Fruit fly (Drosophila melanogaster) whole organism, embryonic: Measurements from ENCODE around the gene CG9626.

Source experiments
- CG10209 ChIP-seq: fragments of 200-800 bp; sonication (Bioruptor generic); optimal IDR thresholded peaks from 3 replicates; lab custom pipeline; 2017; ENCODE audit warnings: missing biosample characterization, mild to moderate bottlenecking, missing genetic modification characterization, missing genetic modification reagents
- CG10366 ChIP-seq: fragments of 200-800 bp; sonication (Bioruptor generic); IDR thresholded peaks from 2 replicates; pipeline ENCODE4 v1.3.6; 2022; ENCODE audit warnings: missing biosample characterization, missing genetic modification characterization
- CG10565 ChIP-seq: fragments of 200-800 bp; sonication (Bioruptor generic); optimal IDR thresholded peaks from 3 replicates; lab custom pipeline; 2016; ENCODE audit warnings: missing biosample characterization, mild to moderate bottlenecking, missing genetic modification characterization
- CG11560 ChIP-seq: fragments of 200-800 bp; sonication (Bioruptor generic); IDR thresholded peaks from 3 replicates; pipeline ENCODE4 v1.3.6; 2022; ENCODE audit warnings: missing biosample characterization, missing genetic modification characterization
- CG12299 ChIP-seq: fragments of 200-800 bp; sonication (Bioruptor generic); optimal IDR thresholded peaks from 2 replicates; lab custom pipeline; 2018; ENCODE audit warnings: missing biosample characterization, mild to moderate bottlenecking, missing genetic modification characterization
- CG12391 ChIP-seq: fragments of 200-800 bp; sonication (Bioruptor generic); optimal IDR thresholded peaks from 3 replicates; lab custom pipeline; 2018; ENCODE audit warnings: missing biosample characterization, mild to moderate bottlenecking, missing genetic modification characterization, moderate library complexity
- CG13424 ChIP-seq: fragments of 200-800 bp; sonication (Bioruptor generic); optimal IDR thresholded peaks from 2 replicates; lab custom pipeline; 2019; ENCODE audit warnings: missing biosample characterization, mild to moderate bottlenecking, missing genetic modification characterization, moderate library complexity
- CG14710 ChIP-seq: fragments of 200-800 bp; sonication (Bioruptor generic); optimal IDR thresholded peaks from 3 replicates; lab custom pipeline; 2019; ENCODE audit warnings: missing biosample characterization, mild to moderate bottlenecking, missing genetic modification characterization, moderate library complexity
- CG17912 ChIP-seq: fragments of 200-800 bp; sonication (Bioruptor generic); optimal IDR thresholded peaks from 2 replicates; lab custom pipeline; 2018; ENCODE audit warnings: missing biosample characterization, mild to moderate bottlenecking, missing genetic modification characterization
- CG18262 ChIP-seq: fragments of 200-800 bp; optimal IDR thresholded peaks from 3 replicates; lab custom pipeline; 2019; ENCODE audit warnings: missing biosample characterization, mild to moderate bottlenecking, missing genetic modification characterization, moderate library complexity
- CG18599 ChIP-seq: fragments of 200-800 bp; sonication (Bioruptor generic); optimal IDR thresholded peaks from 3 replicates; lab custom pipeline; 2017; ENCODE audit warnings: missing biosample characterization, missing genetic modification characterization, mild to moderate bottlenecking, moderate library complexity, missing genetic modification reagents
- CG32767 ChIP-seq: fragments of 200-800 bp; sonication (Bioruptor generic); IDR thresholded peaks from 2 replicates; pipeline ENCODE4 v1.3.6; 2022; ENCODE audit warnings: missing biosample characterization, missing genetic modification characterization
- CG33213 ChIP-seq: fragments of 200-800 bp; sonication (Bioruptor generic); optimal IDR thresholded peaks from 3 replicates; lab custom pipeline; 2016; ENCODE audit warnings: missing biosample characterization, missing genetic modification characterization
- CG3847 ChIP-seq: fragments of 200-800 bp; sonication (Bioruptor generic); IDR thresholded peaks from 2 replicates; pipeline ENCODE4 v1.3.6; 2022; ENCODE audit warnings: missing biosample characterization, missing genetic modification characterization
- CG6791 ChIP-seq: fragments of 200-800 bp; sonication (Bioruptor generic); IDR thresholded peaks from 3 replicates; pipeline ENCODE4 v1.3.6; 2022; ENCODE audit warnings: missing biosample characterization, missing genetic modification characterization; ENCODE audit not compliant: partially characterized antibody
- CG9437 ChIP-seq: fragments of 200-800 bp; sonication (Bioruptor generic); optimal IDR thresholded peaks from 2 replicates; lab custom pipeline; 2018; ENCODE audit warnings: missing biosample characterization, mild to moderate bottlenecking, missing genetic modification characterization
- CTCF ChIP-seq: fragments of 200-800 bp; sonication (Bioruptor generic); optimal IDR thresholded peaks from 2 replicates; lab custom pipeline; 2017; ENCODE audit warnings: missing biosample characterization, mild to moderate bottlenecking, missing genetic modification characterization, moderate library complexity
- CrebB ChIP-seq: fragments of 200-800 bp; sonication (Bioruptor generic); optimal IDR thresholded peaks from 3 replicates; lab custom pipeline; 2018; ENCODE audit warnings: missing biosample characterization, mild to moderate bottlenecking, missing genetic modification characterization
- D19B ChIP-seq: fragments of 200-800 bp; sonication (Bioruptor generic); optimal IDR thresholded peaks from 2 replicates; lab custom pipeline; 2017; ENCODE audit warnings: missing biosample characterization, mild to moderate bottlenecking, missing genetic modification characterization
- Dll ChIP-seq: fragments of 200-800 bp; sonication (Bioruptor generic); IDR thresholded peaks from 4 replicates; pipeline ENCODE4 v1.3.6; 2022; ENCODE audit warnings: missing biosample characterization, missing genetic modification characterization; ENCODE audit not compliant: partially characterized antibody
- Dref ChIP-seq: fragments of 200-800 bp; sonication (Bioruptor generic); IDR thresholded peaks from 2 replicates; pipeline ENCODE4 v1.3.6; 2022; ENCODE audit warnings: missing biosample characterization, missing genetic modification characterization
- HmgD ChIP-seq: fragments of 200-800 bp; sonication (Bioruptor generic); optimal IDR thresholded peaks from 3 replicates; lab custom pipeline; 2016; ENCODE audit warnings: missing biosample characterization, missing genetic modification characterization
- Hmr ChIP-seq: fragments of 200-800 bp; sonication (Bioruptor generic); optimal IDR thresholded peaks from 3 replicates; lab custom pipeline; 2017; ENCODE audit warnings: mild to moderate bottlenecking, missing biosample characterization, missing genetic modification reagents, missing genetic modification characterization
- Lhr ChIP-seq: fragments of 200-800 bp; sonication (Bioruptor generic); optimal IDR thresholded peaks from 3 replicates; lab custom pipeline; 2017; ENCODE audit warnings: mild to moderate bottlenecking, missing biosample characterization, missing genetic modification reagents, missing genetic modification characterization
- Lim3 ChIP-seq: fragments of 200-800 bp; sonication (Bioruptor generic); IDR thresholded peaks from 2 replicates; pipeline ENCODE4 v1.3.6; 2022; ENCODE audit warnings: missing biosample characterization, missing genetic modification characterization
- Mrtf ChIP-seq: fragments of 200-800 bp; sonication (Bioruptor generic); IDR thresholded peaks from 3 replicates; pipeline ENCODE4 v1.3.6; 2022; ENCODE audit warnings: missing biosample characterization, missing genetic modification characterization
- Myb ChIP-seq: fragments of 200-800 bp; sonication (Bioruptor generic); optimal IDR thresholded peaks from 2 replicates; lab custom pipeline; 2016; ENCODE audit warnings: missing biosample characterization, missing genetic modification characterization
- Oaz ChIP-seq: fragments of 200-800 bp; sonication (Bioruptor generic); IDR thresholded peaks from 2 replicates; pipeline ENCODE4 v1.3.6; 2022; ENCODE audit warnings: missing biosample characterization, missing genetic modification characterization
- Rfx ChIP-seq: fragments of 200-800 bp; sonication (Bioruptor generic); IDR thresholded peaks from 2 replicates; pipeline ENCODE4 v1.3.6; 2022; ENCODE audit warnings: missing biosample characterization, missing genetic modification characterization
- Side ChIP-seq: fragments of 200-800 bp; sonication (Bioruptor generic); optimal IDR thresholded peaks from 2 replicates; lab custom pipeline; 2016; ENCODE audit warnings: missing biosample characterization, missing genetic modification characterization
- Stat92E ChIP-seq, 3 experiments: fragments of >200 bp in 2 of 3; fragments of 200-800 bp in 1 of 3; sonication (Bioruptor generic) in 1 of 3; optimal IDR thresholded peaks; 2 replicates each; lab custom pipeline; 2017 to 2019; ENCODE audit warnings: missing biosample characterization in 3 of 3, missing genetic modification characterization in 3 of 3, mild to moderate bottlenecking in 1 of 3, moderate library complexity in 1 of 3
- al ChIP-seq: fragments of 200-800 bp; sonication (Bioruptor generic); IDR thresholded peaks from 2 replicates; pipeline ENCODE4 v1.3.6; 2022; ENCODE audit warnings: missing biosample characterization, missing genetic modification characterization
- aop ChIP-seq: fragments of 200-800 bp; sonication (Bioruptor generic); IDR thresholded peaks from 2 replicates; pipeline ENCODE4 v1.3.6; 2022; ENCODE audit warnings: missing biosample characterization, missing genetic modification characterization
- bigmax ChIP-seq: fragments of 200-800 bp; sonication (Bioruptor generic); optimal IDR thresholded peaks from 2 replicates; lab custom pipeline; 2018; ENCODE audit warnings: missing biosample characterization, mild to moderate bottlenecking, missing genetic modification characterization
- cato ChIP-seq: fragments of 200-800 bp; sonication (Bioruptor generic); optimal IDR thresholded peaks from 2 replicates; lab custom pipeline; 2016; ENCODE audit warnings: missing biosample characterization, missing genetic modification characterization, borderline replicate concordance
- chinmo ChIP-seq: fragments of 200-800 bp; sonication (Bioruptor generic); IDR thresholded peaks from 4 replicates; pipeline ENCODE4 v1.3.6; 2022; ENCODE audit warnings: missing biosample characterization, missing genetic modification characterization; ENCODE audit not compliant: partially characterized antibody
- crc ChIP-seq: fragments of 200-800 bp; sonication (Bioruptor generic); optimal IDR thresholded peaks from 2 replicates; lab custom pipeline; 2016; ENCODE audit warnings: missing biosample characterization, missing genetic modification characterization
- disco-r ChIP-seq: fragments of 200-800 bp; sonication (Bioruptor generic); optimal IDR thresholded peaks from 2 replicates; lab custom pipeline; 2016; ENCODE audit warnings: missing biosample characterization, missing genetic modification characterization
- ftz-f1 ChIP-seq: fragments of 200-800 bp; sonication (Bioruptor generic); optimal IDR thresholded peaks from 2 replicates; lab custom pipeline; 2016; ENCODE audit warnings: missing biosample characterization, missing genetic modification characterization
- gro ChIP-seq: fragments of 200-800 bp; sonication (Bioruptor generic); optimal IDR thresholded peaks from 2 replicates; lab custom pipeline; 2016; ENCODE audit warnings: missing biosample characterization, missing genetic modification characterization
- gsb ChIP-seq: fragments of 200-800 bp; sonication (Bioruptor generic); IDR thresholded peaks from 2 replicates; pipeline ENCODE4 v1.3.6; 2022; ENCODE audit warnings: missing biosample characterization, missing genetic modification characterization
- knrl ChIP-seq: fragments of 200-800 bp; sonication (Bioruptor generic); IDR thresholded peaks from 3 replicates; pipeline ENCODE4 v1.3.6; 2022; ENCODE audit warnings: missing biosample characterization, missing genetic modification characterization; ENCODE audit not compliant: partially characterized antibody
- lilli ChIP-seq: fragments of 200-800 bp; sonication (Bioruptor generic); optimal IDR thresholded peaks from 3 replicates; lab custom pipeline; 2016; ENCODE audit warnings: missing biosample characterization, missing genetic modification characterization
- pfk ChIP-seq: fragments of 200-800 bp; sonication (Bioruptor generic); optimal IDR thresholded peaks from 2 replicates; lab custom pipeline; 2018; ENCODE audit warnings: missing biosample characterization, mild to moderate bottlenecking, missing genetic modification characterization, moderate library complexity
- pzg ChIP-seq: fragments of 200-800 bp; sonication (Bioruptor generic); optimal IDR thresholded peaks from 3 replicates; lab custom pipeline; 2018; ENCODE audit warnings: missing biosample characterization, mild to moderate bottlenecking, missing genetic modification characterization, moderate library complexity
- seq ChIP-seq: fragments of 200-800 bp; sonication (Bioruptor generic); IDR thresholded peaks from 2 replicates; pipeline ENCODE4 v1.3.6; 2022; ENCODE audit warnings: missing biosample characterization, missing genetic modification characterization
- shn ChIP-seq: fragments of 200-800 bp; sonication (Bioruptor generic); optimal IDR thresholded peaks from 3 replicates; lab custom pipeline; 2016; ENCODE audit warnings: missing biosample characterization, missing genetic modification characterization
- sim ChIP-seq: fragments of 200-800 bp; sonication (Bioruptor generic); IDR thresholded peaks from 2 replicates; pipeline ENCODE4 v1.3.6; 2022; ENCODE audit warnings: missing biosample characterization, missing genetic modification characterization
- slbo ChIP-seq: fragments of 200-800 bp; sonication (Bioruptor generic); IDR thresholded peaks from 2 replicates; pipeline ENCODE4 v1.3.6; 2022; ENCODE audit warnings: missing biosample characterization, missing genetic modification characterization
- sna ChIP-seq: fragments of 200-800 bp; sonication (Bioruptor generic); IDR thresholded peaks from 2 replicates; pipeline ENCODE4 v1.3.6; 2022; ENCODE audit warnings: missing biosample characterization, missing genetic modification characterization; ENCODE audit not compliant: partially characterized antibody
- tio ChIP-seq: fragments of 200-800 bp; sonication (Bioruptor generic); optimal IDR thresholded peaks from 2 replicates; lab custom pipeline; 2017; ENCODE audit warnings: missing biosample characterization, missing genetic modification characterization, inconsistent platforms
- vfl ChIP-seq: fragments of 200-800 bp; sonication (Bioruptor generic); optimal IDR thresholded peaks from 2 replicates; lab custom pipeline; 2016; ENCODE audit warnings: missing biosample characterization, missing genetic modification characterization

Gene CG9626

dm6 chr3R:8269740-8270139 is 31.0 kb downstream of the CG9626 start, which contains the start of gene CG9630 (continued):
- peak; percentile 97 for TF ChIP-seq pzg (GFP tag; lab: Kevin White, UChicago)
- TF ChIP-seq disco-r (GFP tag; lab: Kevin White, UChicago): no peak
- TF ChIP-seq sim: no peak
- no peak for TF ChIP-seq Rfx (GFP tag; lab: Robert Waterston, UW)
- no peak for TF ChIP-seq CG17912
- TF ChIP-seq Lhr (GFP tag; lab: Kevin White, UChicago): peak; percentile 42
- no peak for TF ChIP-seq Myb (GFP tag; lab: Kevin White, UChicago)
- no peak for TF ChIP-seq Side (GFP tag; lab: Kevin White, UChicago)
- no peak for TF ChIP-seq CG13424 (tag; lab: Kevin White, UChicago)
- TF ChIP-seq Lim3 (GFP tag; lab: Robert Waterston, UW): no peak
- no peak for TF ChIP-seq ftz-f1 (GFP tag; lab: Kevin White, UChicago)
- TF ChIP-seq tio (GFP tag; lab: Kevin White, UChicago): no peak
- TF ChIP-seq CG10209 (GFP tag; lab: Kevin White, UChicago): no peak
- TF ChIP-seq HmgD (GFP tag; lab: Kevin White, UChicago): peak; percentile 73
- no peak for TF ChIP-seq pfk (GFP tag; lab: Kevin White, UChicago)
- TF ChIP-seq CrebB (tag; lab: Kevin White, UChicago): no peak
- no peak for TF ChIP-seq CG18262 (tag; lab: Kevin White, UChicago)
- TF ChIP-seq gro (GFP tag; lab: Kevin White, UChicago): no peak
- peak; percentile 40 for TF ChIP-seq CTCF (GFP tag; lab: Kevin White, UChicago)
- TF ChIP-seq Hmr (GFP tag; lab: Kevin White, UChicago): no peak
- no peak for TF ChIP-seq CG18599 (GFP tag; lab: Kevin White, UChicago)
- TF ChIP-seq CG32767 (GFP tag; lab: Robert Waterston, UW): no peak
- peak; percentile 88 for TF ChIP-seq CG3847 (GFP tag; lab: Robert Waterston, UW)
- no peak for TF ChIP-seq D19B
- TF ChIP-seq crc (GFP tag; lab: Kevin White, UChicago): no peak
- peak; percentile 68; the same call in 2 of the 3 replicates for TF ChIP-seq CG6791 (GFP tag; lab: Robert Waterston, UW)
- TF ChIP-seq bigmax (GFP tag; lab: Kevin White, UChicago): peak; percentile 60
- no peak for TF ChIP-seq CG33213 (GFP tag; lab: Kevin White, UChicago)
- no peak for TF ChIP-seq gsb (GFP tag; lab: Robert Waterston, UW)
- no peak for TF ChIP-seq vfl (GFP tag; lab: Kevin White, UChicago)
- no peak for TF ChIP-seq al
- TF ChIP-seq Dref (GFP tag; lab: Robert Waterston, UW): peak; percentile 78
- peak in 1 of 3 experiments; percentile 45 for TF ChIP-seq Stat92E (GFP tag; optimal IDR thresholded peaks at IDR 0.05; lab: Kevin White, UChicago)
- TF ChIP-seq slbo (GFP tag; lab: Robert Waterston, UW): no peak
- no peak for TF ChIP-seq CG12391 (tag; lab: Kevin White, UChicago)
- TF ChIP-seq CG12299 (tag; lab: Kevin White, UChicago): no peak
- no peak for TF ChIP-seq lilli (GFP tag; lab: Kevin White, UChicago)
- no peak; the same call in 2 of the 3 replicates for TF ChIP-seq CG11560 (tag; lab: Robert Waterston, UW)
- no peak for TF ChIP-seq seq (GFP tag; lab: Robert Waterston, UW)
- TF ChIP-seq CG10366 (GFP tag; lab: Robert Waterston, UW): no peak
- no peak for TF ChIP-seq Mrtf
- 0 out of 3 replicates have a peak, but pooled peaks have one; percentile 44 for TF ChIP-seq knrl (GFP tag; lab: Robert Waterston, UW)
- no peak for TF ChIP-seq chinmo (GFP tag; lab: Robert Waterston, UW)
- no peak for TF ChIP-seq CG9437 (GFP tag; lab: Kevin White, UChicago)
- TF ChIP-seq CG10565 (GFP tag; lab: Kevin White, UChicago): no peak
- no peak for TF ChIP-seq Oaz (GFP tag; lab: Robert Waterston, UW)
- TF ChIP-seq sna: peak; percentile 71; the same call in 1 of the 2 replicates
- peak; percentile 70 for TF ChIP-seq Dll (GFP tag; lab: Robert Waterston, UW)
- TF ChIP-seq cato (GFP tag; lab: Kevin White, UChicago): no peak
- TF ChIP-seq CG14710 (tag; lab: Kevin White, UChicago): peak; percentile 58
- no peak for TF ChIP-seq aop (GFP tag; lab: Robert Waterston, UW)
- TF ChIP-seq shn: no peak
